Worm (Caenorhabditis elegans) whole organism, L2 larva: ENCODE data around the gene oig-2.
"Not testable (repeated sequence)": the region's sequence is repeated elsewhere in the genome, so short reads cannot be mapped to it uniquely, and the experiment has no call there.

ENCODE experiments used
- C34F6.9 ChIP-seq: fragments of 150-350 bp; optimal IDR thresholded peaks from 2 replicates; lab custom pipeline; 2014; ENCODE audit warnings: missing biosample characterization, missing genetic modification characterization
- F13H6.1 ChIP-seq: sonication (generic microtip); optimal IDR thresholded peaks from 2 replicates; lab custom pipeline; 2016; ENCODE audit warnings: missing genetic modification characterization, missing compliant biosample characterization
- Y55F3AM.14 ChIP-seq: fragments of 200-800 bp; sonication (Bioruptor generic); optimal IDR thresholded peaks from 2 replicates; lab custom pipeline; 2018; ENCODE audit warnings: mild to moderate bottlenecking, missing genetic modification characterization, missing compliant biosample characterization
- aly-2 ChIP-seq: fragments of 150-350 bp; optimal IDR thresholded peaks from 2 replicates; lab custom pipeline; 2014; ENCODE audit warnings: missing biosample characterization, missing genetic modification characterization
- blmp-1 ChIP-seq: sonication (generic microtip); optimal IDR thresholded peaks from 2 replicates; lab custom pipeline; 2017; ENCODE audit warnings: missing genetic modification characterization, mild to moderate bottlenecking, missing compliant biosample characterization, antibody characterized with exemption, moderate library complexity; ENCODE audit not compliant: insufficient read depth
- ceh-16 ChIP-seq: fragments of 150-350 bp; optimal IDR thresholded peaks from 2 replicates; lab custom pipeline; 2014; ENCODE audit warnings: missing biosample characterization, missing genetic modification characterization
- crh-2 ChIP-seq: sonication (generic microtip); optimal IDR thresholded peaks from 2 replicates; lab custom pipeline; 2017; ENCODE audit warnings: missing biosample characterization, missing genetic modification characterization
- dmd-4 ChIP-seq: sonication (generic microtip); optimal IDR thresholded peaks from 2 replicates; lab custom pipeline; 2017; ENCODE audit warnings: missing biosample characterization, missing genetic modification characterization
- elt-1 ChIP-seq: fragments of 150-350 bp; optimal IDR thresholded peaks from 2 replicates; lab custom pipeline; 2014; ENCODE audit warnings: missing biosample characterization, missing genetic modification characterization
- gmeb-1 ChIP-seq: fragments of 150-350 bp; optimal IDR thresholded peaks from 2 replicates; lab custom pipeline; 2014; ENCODE audit warnings: missing biosample characterization, missing genetic modification characterization
- lin-11 ChIP-seq: fragments of 150-350 bp; sonication (generic microtip); optimal IDR thresholded peaks from 2 replicates; lab custom pipeline; 2014; ENCODE audit warnings: missing biosample characterization, missing genetic modification characterization, inconsistent platforms, mixed read lengths
- lsy-2 ChIP-seq, 2 experiments: fragments of 150-350 bp in 1 of 2; sonication (generic microtip) in 1 of 2; optimal IDR thresholded peaks; 2 replicates each; lab custom pipeline; 2014 to 2017; ENCODE audit warnings: missing biosample characterization in 2 of 2, missing genetic modification characterization in 2 of 2
- mdl-1 ChIP-seq, 2 experiments: fragments of 150-350 bp in 1 of 2; sonication (generic microtip) in 1 of 2; optimal IDR thresholded peaks; 2 replicates each; lab custom pipeline; 2017; ENCODE audit warnings: missing biosample characterization in 2 of 2, missing genetic modification characterization in 2 of 2
- nhr-10 ChIP-seq: sonication (generic microtip); optimal IDR thresholded peaks from 2 replicates; lab custom pipeline; 2017; ENCODE audit warnings: missing biosample characterization, missing genetic modification characterization
- nhr-11 ChIP-seq: fragments of 150-350 bp; optimal IDR thresholded peaks from 2 replicates; lab custom pipeline; 2014; ENCODE audit warnings: missing biosample characterization, missing genetic modification characterization
- nhr-23 ChIP-seq: fragments of 150-350 bp; optimal IDR thresholded peaks from 2 replicates; lab custom pipeline; 2014; ENCODE audit warnings: missing biosample characterization, missing genetic modification reagents, missing genetic modification characterization
- nhr-237 ChIP-seq: fragments of 150-350 bp; optimal IDR thresholded peaks from 2 replicates; lab custom pipeline; 2014; ENCODE audit warnings: missing biosample characterization, missing genetic modification characterization
- nhr-25 ChIP-seq: fragments of 150-350 bp; sonication (generic microtip); optimal IDR thresholded peaks from 3 replicates; lab custom pipeline; 2014; ENCODE audit warnings: missing biosample characterization, missing genetic modification characterization
- nhr-6 ChIP-seq: fragments of 150-350 bp; optimal IDR thresholded peaks from 2 replicates; lab custom pipeline; 2014; ENCODE audit warnings: missing biosample characterization, missing genetic modification characterization
- nhr-77 ChIP-seq: fragments of 150-350 bp; optimal IDR thresholded peaks from 2 replicates; lab custom pipeline; 2014; ENCODE audit warnings: missing biosample characterization, missing genetic modification characterization
- skn-1 ChIP-seq: sonication (generic microtip); optimal IDR thresholded peaks from 2 replicates; lab custom pipeline; 2017; ENCODE audit warnings: missing biosample characterization, missing genetic modification characterization
- sma-3 ChIP-seq: sonication (generic microtip); optimal IDR thresholded peaks from 2 replicates; lab custom pipeline; 2016; ENCODE audit warnings: missing genetic modification reagents, missing genetic modification characterization, missing compliant biosample characterization
- sma-9 ChIP-seq, 2 experiments: fragments of 150-350 bp in 1 of 2; sonication (generic microtip) in 1 of 2; optimal IDR thresholded peaks; 2 replicates each; lab custom pipeline; 2014 to 2016; ENCODE audit warnings: missing genetic modification characterization in 2 of 2, mild to moderate bottlenecking in 1 of 2, missing biosample characterization in 1 of 2, missing compliant biosample characterization in 1 of 2, missing genetic modification reagents in 1 of 2, moderate library complexity in 1 of 2
- snpc-4 ChIP-seq: fragments of 150-350 bp; optimal IDR thresholded peaks from 2 replicates; lab custom pipeline; 2014; ENCODE audit warnings: missing biosample characterization, missing genetic modification characterization
- unc-39 ChIP-seq: fragments of 150-350 bp; optimal IDR thresholded peaks from 2 replicates; lab custom pipeline; 2014; ENCODE audit warnings: missing biosample characterization, missing genetic modification characterization
- unc-62 ChIP-seq: fragments of 150-350 bp; optimal IDR thresholded peaks from 2 replicates; lab custom pipeline; 2014; ENCODE audit warnings: missing biosample characterization, missing genetic modification reagents, missing genetic modification characterization
- ztf-1 ChIP-seq: fragments of 200-800 bp; sonication (Bioruptor generic); conservative IDR thresholded peaks from 2 replicates; pipeline ENCODE4 v1.3.6; 2022; ENCODE audit warnings: missing genetic modification characterization, missing compliant biosample characterization

oig-2 gene

DNA sequence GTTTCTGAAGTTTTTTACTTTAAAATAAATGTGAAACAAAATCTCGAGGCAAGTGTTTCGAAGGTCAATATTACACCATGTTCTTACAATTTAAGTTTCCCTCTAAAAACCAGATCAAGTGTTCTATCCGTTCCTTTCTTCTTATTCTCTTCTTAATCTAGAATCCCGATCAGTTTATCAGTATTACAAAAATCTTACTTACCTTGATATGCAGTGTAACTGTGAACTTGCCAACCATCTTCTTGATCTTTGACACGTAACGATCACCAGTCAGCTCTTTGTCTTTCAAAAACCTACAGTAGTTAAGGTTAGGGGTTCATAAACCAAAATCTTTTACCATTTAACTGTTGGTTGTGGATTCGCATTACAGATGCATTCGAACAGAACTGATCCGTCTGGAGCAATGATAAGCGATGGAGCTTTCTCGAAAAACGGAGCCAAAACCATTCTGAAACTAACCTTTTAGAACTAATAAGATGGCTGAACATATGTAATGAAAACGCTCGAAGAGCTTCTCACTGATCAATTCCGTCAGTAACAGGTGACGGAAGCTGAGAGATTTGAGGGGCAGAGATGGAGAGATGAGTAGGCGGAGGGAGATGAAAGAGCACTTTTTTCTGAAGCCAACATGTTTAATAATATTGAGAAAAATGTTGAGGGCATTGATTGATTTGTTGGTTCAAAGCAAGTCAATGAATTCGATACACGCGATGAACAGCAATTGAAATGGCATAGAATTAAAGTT lies at the start of gene oig-2:
oig-2 (minus strand) TSS at position 448 of the 745 bp plus-strand sequence.
- TF ChIP-seq lin-11 (tag; lab: Kevin White, UChicago) (no peak), blmp-1 (peak; percentile 25), lsy-2 (tag; optimal IDR thresholded peaks at IDR 0.05; lab: Kevin White, UChicago) (peak in 1 of 2 experiments; percentile 11), nhr-10 (tag; lab: Kevin White, UChicago) (no peak), gmeb-1 (no peak), crh-2 (tag; lab: Kevin White, UChicago) (no peak), dmd-4 (tag; lab: Kevin White, UChicago) (no peak), aly-2 (no peak), ztf-1 (GFP tag; lab: Robert Waterston, UW) (no peak), Y55F3AM.14 (GFP tag; lab: Kevin White, UChicago) (no peak), sma-9 (GFP tag; optimal IDR thresholded peaks at IDR 0.05; lab: Kevin White, UChicago) (peak; percentile 22), sma-9 (tag; optimal IDR thresholded peaks at IDR 0.05; lab: Kevin White, UChicago) (no peak), unc-39 (tag; lab: Kevin White, UChicago) (no peak)

ce11 chrII:13056580-13056979 lies 48.6 kb upstream of the oig-2 start, which contains the start of gene zyx-1:
Gene zyx-1, plus strand, starts transcription at chrII:13056910.
- no peak for TF ChIP-seq blmp-1
- no peak for TF ChIP-seq nhr-11 (tag; lab: Kevin White, UChicago)
- no peak for TF ChIP-seq nhr-77 (tag; lab: Kevin White, UChicago)
- TF ChIP-seq aly-2, result no peak
- TF ChIP-seq nhr-237 (tag; lab: Kevin White, UChicago), result no peak
- TF ChIP-seq gmeb-1, result no peak
- TF ChIP-seq elt-1, result no peak
- no peak for TF ChIP-seq sma-9 (GFP tag; optimal IDR thresholded peaks at IDR 0.05; lab: Kevin White, UChicago)
- TF ChIP-seq sma-9 (tag; optimal IDR thresholded peaks at IDR 0.05; lab: Kevin White, UChicago), result no peak
- TF ChIP-seq lin-11 (tag; lab: Kevin White, UChicago), result no peak
- TF ChIP-seq skn-1 (tag; lab: Kevin White, UChicago), result no peak
- TF ChIP-seq nhr-25 (tag; lab: Kevin White, UChicago), result no peak
- TF ChIP-seq mdl-1 (tag; optimal IDR thresholded peaks at IDR 0.05; lab: Kevin White, UChicago), result no peak
- TF ChIP-seq Y55F3AM.14 (GFP tag; lab: Kevin White, UChicago), result no peak
- TF ChIP-seq ceh-16 (tag; lab: Kevin White, UChicago), result no peak
- no peak for TF ChIP-seq C34F6.9 (tag; lab: Kevin White, UChicago)

ce11 chrII:13053443-13053842 lies 45.5 kb upstream of the oig-2 start:
- TF ChIP-seq nhr-6 (no peak), snpc-4 (tag; lab: Kevin White, UChicago) (no peak), elt-1 (no peak), blmp-1 (peak; percentile 52)
- TF ChIP-seq, all 48 proteins: peak for 1

DNA sequence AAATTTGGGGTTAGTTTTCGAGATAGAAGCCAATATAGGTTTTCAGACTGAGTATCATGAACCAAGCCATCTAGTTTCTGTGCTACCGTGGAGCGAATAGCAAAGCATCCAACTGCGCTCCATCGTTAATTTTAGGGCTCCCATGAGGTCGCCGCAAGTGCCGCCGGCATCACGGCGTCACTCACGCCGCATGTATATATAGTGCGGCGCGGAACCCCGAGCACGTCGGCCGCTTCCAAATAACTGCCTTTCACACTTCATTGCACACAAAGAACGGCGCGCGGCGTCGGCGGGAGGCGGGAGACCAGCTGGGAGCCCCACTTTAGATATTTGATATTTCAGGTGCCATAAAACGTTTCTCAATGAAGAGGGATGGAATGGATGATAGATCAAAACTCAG lies 42.1 kb upstream of the oig-2 start:
- peak; percentile 41 for TF ChIP-seq snpc-4 (tag; lab: Kevin White, UChicago)
- TF ChIP-seq sma-3 (GFP tag; lab: Kevin White, UChicago), result no peak

- not testable (repeated sequence) for TF ChIP-seq nhr-23 (tag; lab: Kevin White, UChicago); unc-62 (GFP tag; lab: Kevin White, UChicago); skn-1 (tag; lab: Kevin White, UChicago)
- TF ChIP-seq, all 48 proteins: peak for 0; not testable (repeated sequence) for 48
Measured at ce11 chrII:13047609-13048008, 39.6 kb upstream of the oig-2 start, which contains the start of gene F42G4.2. Gene F42G4.2, plus strand, starts transcription at chrII:13047909.

DNA sequence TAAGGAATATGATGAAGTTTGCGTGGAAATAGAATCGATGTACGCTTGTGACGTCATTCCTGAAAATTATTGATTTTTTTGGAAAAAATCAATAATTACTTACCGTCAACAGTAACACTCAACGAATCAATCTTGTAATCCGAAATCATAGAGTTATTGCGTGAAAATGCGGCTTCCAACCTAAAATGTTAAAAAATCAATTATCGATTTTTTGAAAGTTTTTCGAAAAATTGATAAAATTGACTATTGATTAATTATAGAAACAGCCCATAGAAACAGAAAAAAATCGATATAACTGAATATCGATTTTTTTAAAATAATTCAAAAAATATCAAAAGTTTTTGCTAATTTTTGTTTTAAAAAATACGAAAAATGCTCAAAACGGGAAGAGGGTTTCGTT lies 39.1 kb upstream of the oig-2 start, which contains the start of gene F42G4.7:
F42G4.7 (minus strand) TSS at position 185 of the 400 bp plus-strand sequence.
- TF ChIP-seq nhr-77 (tag; lab: Kevin White, UChicago); F13H6.1; unc-62 (GFP tag; lab: Kevin White, UChicago): not testable (repeated sequence)
